Worm (Caenorhabditis elegans): Measurements from ENCODE around the gene C04G6.13.

ce11 chrII:5084225-5084624, 9.8 kb upstream of the C04G6.13 start:
- TF ChIP-seq bed-3 (GFP tag; optimal IDR thresholded peaks at IDR 0.05) (no peak), mep-1 (tag; optimal IDR thresholded peaks at IDR 0.05) (no peak), nhr-237 (tag; optimal IDR thresholded peaks at IDR 0.05) (no peak), ceh-83 (GFP tag; optimal IDR thresholded peaks at IDR 0.05) (no peak), tbx-8 (GFP tag; optimal IDR thresholded peaks at IDR 0.05) (no peak), ces-1 (GFP tag; optimal IDR thresholded peaks at IDR 0.05) (no peak), lin-13 (tag; optimal IDR thresholded peaks at IDR 0.05) (no peak), snpc-4 (tag; optimal IDR thresholded peaks at IDR 0.05) (no peak), lsy-2 (tag; optimal IDR thresholded peaks at IDR 0.05) (no peak), nhr-28 (tag; optimal IDR thresholded peaks at IDR 0.05) (no peak), blmp-1 (tag; optimal IDR thresholded peaks at IDR 0.05) (no peak), elt-3 (tag; optimal IDR thresholded peaks at IDR 0.05) (no peak), pha-4 (tag; optimal IDR thresholded peaks at IDR 0.05) (no peak), ztf-11 (tag; optimal IDR thresholded peaks at IDR 0.05) (no peak)

Data from whole organism, mixed stage, embryonic.